Worm (Caenorhabditis elegans) whole organism, L4/young adult: ENCODE data around the gene str-250.

Experiments
- W03F9.2 ChIP-seq: fragments of 150-350 bp; optimal IDR thresholded peaks from 2 replicates; lab custom pipeline; 2014; ENCODE audit warnings: missing biosample characterization, missing genetic modification characterization
- him-1 ChIP-seq: sonication (generic microtip); optimal IDR thresholded peaks from 2 replicates; lab custom pipeline; 2016; ENCODE audit warnings: missing genotype, missing genetic modification reagents, missing genetic modification characterization, missing compliant biosample characterization

- TF ChIP-seq him-1 (tag; lab: Kevin White, UChicago) (no peak), W03F9.2 (tag; lab: Kevin White, UChicago) (peak; percentile 12)
Observed at ce11 chrV:13891489-13891888, 27.0 kb upstream of the str-250 start.
